Fruit fly (Drosophila melanogaster) whole organism, embryonic: ENCODE measurements around the gene CG4820.
A peak's percentile ranks its signal among the peaks of the same experiment; 100 is the strongest.

Experiments
- Asciz ChIP-seq: fragments of 200-800 bp; sonication (Bioruptor generic); optimal IDR thresholded peaks from 2 replicates; lab custom pipeline; 2017; ENCODE audit warnings: missing biosample characterization, mild to moderate bottlenecking, missing genetic modification characterization, missing genetic modification reagents
- BtbVII ChIP-seq: fragments of 200-800 bp; sonication (Bioruptor generic); optimal IDR thresholded peaks from 3 replicates; lab custom pipeline; 2017; ENCODE audit warnings: missing biosample characterization, mild to moderate bottlenecking, missing genetic modification characterization
- CG10267 ChIP-seq: fragments of 200-800 bp; sonication (Bioruptor generic); optimal IDR thresholded peaks from 2 replicates; lab custom pipeline; 2018; ENCODE audit warnings: missing biosample characterization, mild to moderate bottlenecking, missing genetic modification characterization, moderate library complexity
- CG11504 ChIP-seq: fragments of 200-800 bp; sonication (Bioruptor generic); optimal IDR thresholded peaks from 3 replicates; lab custom pipeline; 2019; ENCODE audit warnings: missing biosample characterization, mild to moderate bottlenecking, missing genetic modification characterization, moderate library complexity
- CG11560 ChIP-seq: fragments of 200-800 bp; sonication (Bioruptor generic); IDR thresholded peaks from 3 replicates; pipeline ENCODE4 v1.3.6; 2022; ENCODE audit warnings: missing biosample characterization, missing genetic modification characterization
- CG11695 ChIP-seq: fragments of 200-800 bp; sonication (Bioruptor generic); IDR thresholded peaks from 3 replicates; pipeline ENCODE4 v1.3.6; 2022; ENCODE audit warnings: missing biosample characterization, missing genetic modification characterization
- CG13287 ChIP-seq: fragments of 200-800 bp; sonication (Bioruptor generic); IDR thresholded peaks from 2 replicates; pipeline ENCODE4 v1.3.6; 2022; ENCODE audit warnings: missing biosample characterization, missing genetic modification characterization; ENCODE audit not compliant: partially characterized antibody
- CG13775 ChIP-seq: fragments of 200-800 bp; sonication (Bioruptor generic); optimal IDR thresholded peaks from 3 replicates; lab custom pipeline; 2017; ENCODE audit warnings: missing biosample characterization, mild to moderate bottlenecking, missing genetic modification characterization
- CG18262 ChIP-seq: fragments of 200-800 bp; optimal IDR thresholded peaks from 3 replicates; lab custom pipeline; 2019; ENCODE audit warnings: missing biosample characterization, mild to moderate bottlenecking, missing genetic modification characterization, moderate library complexity
- CG18476 ChIP-seq: fragments of 200-800 bp; sonication (Bioruptor generic); optimal IDR thresholded peaks from 2 replicates; lab custom pipeline; 2016; ENCODE audit warnings: missing biosample characterization, mild to moderate bottlenecking, missing genetic modification characterization
- CG18619 ChIP-seq: fragments of 200-800 bp; sonication (Bioruptor generic); optimal IDR thresholded peaks from 3 replicates; lab custom pipeline; 2017; ENCODE audit warnings: missing biosample characterization, mild to moderate bottlenecking, missing genetic modification characterization
- CG2712 ChIP-seq: fragments of 200-800 bp; optimal IDR thresholded peaks from 3 replicates; lab custom pipeline; 2019; ENCODE audit warnings: missing biosample characterization, mild to moderate bottlenecking, missing genetic modification characterization, moderate library complexity
- CG3281 ChIP-seq: fragments of 200-800 bp; sonication (Bioruptor generic); optimal IDR thresholded peaks from 3 replicates; lab custom pipeline; 2017; ENCODE audit warnings: missing biosample characterization, mild to moderate bottlenecking, missing genetic modification characterization
- CG4282 ChIP-seq: fragments of 200-800 bp; sonication (Bioruptor generic); optimal IDR thresholded peaks from 2 replicates; lab custom pipeline; 2016; ENCODE audit warnings: missing biosample characterization, missing genetic modification characterization
- CG4360 ChIP-seq: fragments of 200-800 bp; sonication (Bioruptor generic); IDR thresholded peaks from 2 replicates; pipeline ENCODE4 v1.3.6; 2022; ENCODE audit warnings: missing biosample characterization, missing genetic modification characterization
- CG4617 ChIP-seq: fragments of 200-800 bp; sonication (Bioruptor generic); optimal IDR thresholded peaks from 3 replicates; lab custom pipeline; 2016; ENCODE audit warnings: missing biosample characterization, missing genetic modification characterization, borderline replicate concordance
- CG6765 ChIP-seq: fragments of 200-800 bp; sonication (Bioruptor generic); optimal IDR thresholded peaks from 3 replicates; lab custom pipeline; 2017; ENCODE audit warnings: missing biosample characterization, mild to moderate bottlenecking, missing genetic modification characterization
- CG7372 ChIP-seq: fragments of 200-800 bp; sonication (Bioruptor generic); IDR thresholded peaks from 2 replicates; pipeline ENCODE4 v1.3.6; 2022; ENCODE audit warnings: missing biosample characterization, missing genetic modification characterization
- CG7745 ChIP-seq: fragments of 200-800 bp; sonication (Bioruptor generic); optimal IDR thresholded peaks from 2 replicates; lab custom pipeline; 2018; ENCODE audit warnings: missing biosample characterization, mild to moderate bottlenecking, missing genetic modification characterization, moderate library complexity
- CG9727 ChIP-seq: fragments of 200-800 bp; sonication (Bioruptor generic); optimal IDR thresholded peaks from 3 replicates; lab custom pipeline; 2017; ENCODE audit warnings: missing biosample characterization, mild to moderate bottlenecking, missing genetic modification characterization
- CG9797 ChIP-seq: fragments of 200-800 bp; sonication (Bioruptor generic); optimal IDR thresholded peaks from 3 replicates; lab custom pipeline; 2018; ENCODE audit warnings: missing biosample characterization, mild to moderate bottlenecking, missing genetic modification characterization
- CoRest ChIP-seq: fragments of 200-800 bp; sonication (Bioruptor generic); optimal IDR thresholded peaks from 3 replicates; lab custom pipeline; 2018; ENCODE audit warnings: missing biosample characterization, mild to moderate bottlenecking, missing genetic modification characterization, moderate library complexity
- D19B ChIP-seq: fragments of 200-800 bp; sonication (Bioruptor generic); optimal IDR thresholded peaks from 2 replicates; lab custom pipeline; 2017; ENCODE audit warnings: missing biosample characterization, mild to moderate bottlenecking, missing genetic modification characterization
- Dip3 ChIP-seq: fragments of 200-800 bp; sonication (Bioruptor generic); optimal IDR thresholded peaks from 3 replicates; lab custom pipeline; 2016; ENCODE audit warnings: missing biosample characterization, missing genetic modification characterization
- Dref ChIP-seq: fragments of 200-800 bp; sonication (Bioruptor generic); IDR thresholded peaks from 2 replicates; pipeline ENCODE4 v1.3.6; 2022; ENCODE audit warnings: missing biosample characterization, missing genetic modification characterization
- Drgx ChIP-seq: fragments of 200-800 bp; sonication (Bioruptor generic); IDR thresholded peaks from 2 replicates; pipeline ENCODE4 v1.3.6; 2022; ENCODE audit warnings: missing biosample characterization, missing genetic modification characterization
- Fer3 ChIP-seq: fragments of 200-800 bp; sonication (Bioruptor generic); optimal IDR thresholded peaks from 2 replicates; lab custom pipeline; 2018; ENCODE audit warnings: missing biosample characterization, mild to moderate bottlenecking, missing genetic modification characterization, moderate library complexity
- Hmr ChIP-seq: fragments of 200-800 bp; sonication (Bioruptor generic); optimal IDR thresholded peaks from 3 replicates; lab custom pipeline; 2017; ENCODE audit warnings: mild to moderate bottlenecking, missing biosample characterization, missing genetic modification reagents, missing genetic modification characterization
- Lpt ChIP-seq: fragments of >200 bp; optimal IDR thresholded peaks from 2 replicates; lab custom pipeline; 2018; ENCODE audit warnings: missing biosample characterization, missing genetic modification characterization
- Mes4 ChIP-seq: fragments of 200-800 bp; sonication (Bioruptor generic); optimal IDR thresholded peaks from 2 replicates; lab custom pipeline; 2016; ENCODE audit warnings: missing biosample characterization, missing genetic modification characterization
- Optix ChIP-seq: fragments of 200-800 bp; sonication (Bioruptor generic); IDR thresholded peaks from 3 replicates; pipeline ENCODE4 v1.3.6; 2022; ENCODE audit warnings: missing biosample characterization, missing genetic modification characterization
- Side ChIP-seq: fragments of 200-800 bp; sonication (Bioruptor generic); optimal IDR thresholded peaks from 2 replicates; lab custom pipeline; 2016; ENCODE audit warnings: missing biosample characterization, missing genetic modification characterization
- Spps ChIP-seq: fragments of 200-800 bp; sonication (Bioruptor generic); optimal IDR thresholded peaks from 2 replicates; lab custom pipeline; 2018; ENCODE audit warnings: missing biosample characterization, mild to moderate bottlenecking, missing genetic modification characterization
- Xbp1 ChIP-seq: fragments of 200-800 bp; sonication (Bioruptor generic); optimal IDR thresholded peaks from 3 replicates; lab custom pipeline; 2016; ENCODE audit warnings: missing biosample characterization, mild to moderate bottlenecking, missing genetic modification characterization
- ara ChIP-seq: fragments of 200-800 bp; sonication (Bioruptor generic); IDR thresholded peaks from 2 replicates; pipeline ENCODE4 v1.3.6; 2022; ENCODE audit warnings: missing biosample characterization, missing genetic modification characterization
- chm ChIP-seq: fragments of 200-800 bp; sonication (Bioruptor generic); IDR thresholded peaks from 2 replicates; pipeline ENCODE4 v1.3.6; 2022; ENCODE audit warnings: missing biosample characterization, missing genetic modification characterization
- disco-r ChIP-seq: fragments of 200-800 bp; sonication (Bioruptor generic); optimal IDR thresholded peaks from 2 replicates; lab custom pipeline; 2016; ENCODE audit warnings: missing biosample characterization, missing genetic modification characterization
- ems ChIP-seq: fragments of 200-800 bp; sonication (Bioruptor generic); optimal IDR thresholded peaks from 3 replicates; lab custom pipeline; 2016; ENCODE audit warnings: missing biosample characterization, missing genetic modification characterization
- fu2 ChIP-seq: fragments of 200-800 bp; sonication (Bioruptor generic); optimal IDR thresholded peaks from 2 replicates; lab custom pipeline; 2016; ENCODE audit warnings: missing biosample characterization, missing genetic modification characterization
- hkb ChIP-seq, 2 experiments: fragments of 200-800 bp in 1 of 2; fragments of >200 bp in 1 of 2; sonication (Bioruptor generic) in 1 of 2; IDR thresholded peaks in 1 of 2; optimal IDR thresholded peaks in 1 of 2; 2 replicates each; pipeline versions ENCODE4 v1.3.6 to Lab custom; 2017 to 2022; ENCODE audit warnings: missing biosample characterization in 1 of 2, missing genetic modification characterization in 1 of 2
- ind ChIP-seq: fragments of 200-800 bp; sonication (Bioruptor generic); optimal IDR thresholded peaks from 3 replicates; lab custom pipeline; 2016; ENCODE audit warnings: missing biosample characterization, missing genetic modification characterization
- insv ChIP-seq, 2 experiments: fragments of 200-800 bp; sonication (Bioruptor generic); optimal IDR thresholded peaks; 3 replicates each; lab custom pipeline; 2016 to 2018; ENCODE audit warnings: missing biosample characterization in 2 of 2, missing genetic modification characterization in 2 of 2
- jigr1 ChIP-seq: fragments of 200-800 bp; sonication (Bioruptor generic); IDR thresholded peaks from 3 replicates; pipeline ENCODE4 v1.3.6; 2022; ENCODE audit warnings: missing biosample characterization, missing genetic modification characterization
- kni ChIP-seq: fragments of 200-800 bp; sonication (Bioruptor generic); optimal IDR thresholded peaks from 3 replicates; lab custom pipeline; 2017; ENCODE audit warnings: mild to moderate bottlenecking, missing biosample characterization, missing genetic modification reagents, missing genetic modification characterization
- otp ChIP-seq: fragments of 200-800 bp; sonication (Bioruptor generic); IDR thresholded peaks from 3 replicates; pipeline ENCODE4, ENCODE4 v1.3.6; 2022; ENCODE audit warnings: missing biosample characterization, missing genetic modification characterization
- sna ChIP-seq: fragments of 200-800 bp; sonication (Bioruptor generic); IDR thresholded peaks from 2 replicates; pipeline ENCODE4 v1.3.6; 2022; ENCODE audit warnings: missing biosample characterization, missing genetic modification characterization; ENCODE audit not compliant: partially characterized antibody
- sr ChIP-seq: fragments of 200-800 bp; sonication (Bioruptor generic); IDR thresholded peaks from 3 replicates; pipeline ENCODE4 v1.3.6; 2022; ENCODE audit warnings: missing biosample characterization, missing genetic modification characterization
- tgo ChIP-seq: fragments of 200-800 bp; sonication (Bioruptor generic); IDR thresholded peaks from 3 replicates; pipeline ENCODE4 v1.3.6; 2022; ENCODE audit warnings: missing biosample characterization, missing genetic modification characterization
- twi ChIP-seq: fragments of 200-800 bp; optimal IDR thresholded peaks from 2 replicates; lab custom pipeline; 2019; ENCODE audit warnings: missing biosample characterization, mild to moderate bottlenecking, missing genetic modification characterization, moderate library complexity
- yki ChIP-seq: fragments of >200 bp; optimal IDR thresholded peaks from 3 replicates; lab custom pipeline; 2018

CG4820 gene

dm6 chr3R:11209801-11210402 is 6.4 kb upstream of the CG4820 start, which contains the start of the genes SdhC and Tctp (continued):
- peak; percentile 67 for TF ChIP-seq CG9797 (GFP tag; lab: Kevin White, UChicago)
- TF ChIP-seq tgo: no peak
- peak; percentile 76 for TF ChIP-seq CG10267 (tag; lab: Kevin White, UChicago)
- peak in 1 of 2 experiments; percentile 15 for TF ChIP-seq insv (GFP tag; optimal IDR thresholded peaks at IDR 0.05; lab: Kevin White, UChicago)
- TF ChIP-seq kni (GFP tag; lab: Kevin White, UChicago): peak; percentile 37
- no peak for TF ChIP-seq Spps (tag; lab: Kevin White, UChicago)
- TF ChIP-seq CG11560 (tag; lab: Robert Waterston, UW): no peak
- TF ChIP-seq jigr1 (GFP tag; lab: Robert Waterston, UW): no peak
- no peak for TF ChIP-seq Mes4 (GFP tag; lab: Kevin White, UChicago)
- TF ChIP-seq fu2 (GFP tag; lab: Kevin White, UChicago): no peak
- peak; percentile 44 for TF ChIP-seq hkb (optimal IDR thresholded peaks at IDR 0.05; lab: Kevin White, UChicago)
- 0 out of 2 replicates have a peak, but pooled peaks have one; percentile 7 for TF ChIP-seq hkb (GFP tag; IDR thresholded peaks at IDR 0.05; lab: Robert Waterston, UW)
- 0 out of 2 replicates have a peak, but pooled peaks have one; percentile 7 for TF ChIP-seq Drgx (GFP tag; lab: Robert Waterston, UW)
- TF ChIP-seq Lpt: no peak
- peak; percentile 15 for TF ChIP-seq D19B (GFP tag; lab: Kevin White, UChicago)
- TF ChIP-seq CG4360 (GFP tag; lab: Robert Waterston, UW): no peak
- TF ChIP-seq CG18262: peak; percentile 62
- TF ChIP-seq CG18619: peak; percentile 20
- no peak for TF ChIP-seq BtbVII (GFP tag; lab: Kevin White, UChicago)
- peak; percentile 37 for TF ChIP-seq ind
- no peak for TF ChIP-seq yki (lab: Kevin White, UChicago)
- peak; percentile 74 for TF ChIP-seq Dref (GFP tag; lab: Robert Waterston, UW)
- peak; percentile 7 for TF ChIP-seq Dip3 (GFP tag; lab: Kevin White, UChicago)
- TF ChIP-seq otp (GFP tag; lab: Robert Waterston, UW): no peak
- TF ChIP-seq ara (GFP tag; lab: Robert Waterston, UW): no peak
- no peak for TF ChIP-seq twi (tag; lab: Kevin White, UChicago)
- 0 out of 2 replicates have a peak, but pooled peaks have one; percentile 49 for TF ChIP-seq chm (GFP tag; lab: Robert Waterston, UW)
- no peak for TF ChIP-seq disco-r
- TF ChIP-seq sna (GFP tag; lab: Robert Waterston, UW): 0 out of 2 replicates have a peak, but pooled peaks have one; percentile 4
- no peak for TF ChIP-seq Side
- no peak for TF ChIP-seq CG7372 (GFP tag; lab: Robert Waterston, UW)
- TF ChIP-seq sr: no peak
- TF ChIP-seq CG9727 (GFP tag; lab: Kevin White, UChicago): peak; percentile 62
- TF ChIP-seq Asciz: no peak
- TF ChIP-seq CoRest (tag; lab: Kevin White, UChicago): peak; percentile 64
- TF ChIP-seq ems: no peak
- no peak for TF ChIP-seq CG7745
- no peak for TF ChIP-seq CG4282 (GFP tag; lab: Kevin White, UChicago)
- peak; percentile 40 for TF ChIP-seq Fer3 (tag; lab: Kevin White, UChicago)
- TF ChIP-seq CG11504: peak; percentile 60
- peak; percentile 40 for TF ChIP-seq CG6765
- TF ChIP-seq CG3281 (GFP tag; lab: Kevin White, UChicago): peak; percentile 5
- peak; percentile 38 for TF ChIP-seq CG4617 (GFP tag; lab: Kevin White, UChicago)
- no peak for TF ChIP-seq CG11695 (GFP tag; lab: Robert Waterston, UW)
- TF ChIP-seq CG13287 (GFP tag; lab: Robert Waterston, UW): peak; percentile 63
- TF ChIP-seq Xbp1: peak; percentile 61
- peak; percentile 38 for TF ChIP-seq CG18476 (GFP tag; lab: Kevin White, UChicago)
- TF ChIP-seq Optix (GFP tag; lab: Robert Waterston, UW): no peak
- TF ChIP-seq Hmr (GFP tag; lab: Kevin White, UChicago): peak; percentile 73
- TF ChIP-seq CG2712: peak; percentile 62
- TF ChIP-seq CG13775 (GFP tag; lab: Kevin White, UChicago): peak; percentile 53
